Worm (Caenorhabditis elegans) whole organism, mixed stage, embryonic: ENCODE measurements around the gene emb-4.

ENCODE experiments used
- M03D4.4 ChIP-seq: sonication (generic microtip); optimal IDR thresholded peaks from 2 replicates; lab custom pipeline; 2017; ENCODE audit warnings: mild to moderate bottlenecking, missing genetic modification characterization, missing compliant biosample characterization
- bed-3 ChIP-seq: fragments of 200-800 bp; sonication (Bioruptor generic); optimal IDR thresholded peaks from 3 replicates; lab custom pipeline; 2018; ENCODE audit warnings: mild to moderate bottlenecking, missing genetic modification characterization, moderate library complexity, missing compliant biosample characterization
- blmp-1 ChIP-seq: fragments of 150-350 bp; optimal IDR thresholded peaks from 2 replicates; lab custom pipeline; 2014; ENCODE audit warnings: missing biosample characterization, missing genetic modification characterization
- ceh-39 ChIP-seq: fragments of 150-350 bp; optimal IDR thresholded peaks from 2 replicates; lab custom pipeline; 2014; ENCODE audit warnings: missing biosample characterization, missing genetic modification characterization
- ceh-43 ChIP-seq: fragments of 200-800 bp; sonication (Bioruptor generic); optimal IDR thresholded peaks from 2 replicates; lab custom pipeline; 2018; ENCODE audit warnings: mild to moderate bottlenecking, missing genetic modification characterization, moderate library complexity, missing compliant biosample characterization
- ceh-83 ChIP-seq: fragments of 200-800 bp; sonication (Bioruptor generic); optimal IDR thresholded peaks from 2 replicates; lab custom pipeline; 2018; ENCODE audit warnings: mild to moderate bottlenecking, missing genetic modification characterization, missing compliant biosample characterization
- ces-1 ChIP-seq: fragments of 150-350 bp; optimal IDR thresholded peaks from 2 replicates; lab custom pipeline; 2014; ENCODE audit warnings: missing biosample characterization, missing genetic modification reagents, missing genetic modification characterization
- cnd-1 ChIP-seq: fragments of 200-800 bp; sonication (Bioruptor generic); optimal IDR thresholded peaks from 2 replicates; lab custom pipeline; 2018; ENCODE audit warnings: mild to moderate bottlenecking, missing genetic modification characterization, missing compliant biosample characterization
- drap-1 ChIP-seq: fragments of 200-800 bp; sonication (Bioruptor generic); optimal IDR thresholded peaks from 3 replicates; lab custom pipeline; 2018; ENCODE audit warnings: mild to moderate bottlenecking, missing genetic modification characterization, missing compliant biosample characterization
- elt-1 ChIP-seq: sonication (generic microtip); optimal IDR thresholded peaks from 2 replicates; lab custom pipeline; 2017; ENCODE audit warnings: missing genetic modification characterization, mild to moderate bottlenecking, missing compliant biosample characterization, antibody characterized with exemption, moderate library complexity, borderline replicate concordance; ENCODE audit not compliant: insufficient read depth
- flh-1 ChIP-seq: fragments of 200-800 bp; sonication (Bioruptor generic); optimal IDR thresholded peaks from 2 replicates; lab custom pipeline; 2018; ENCODE audit warnings: mild to moderate bottlenecking, missing genetic modification characterization, moderate library complexity, missing compliant biosample characterization
- ham-2 ChIP-seq: fragments of 200-800 bp; sonication (Bioruptor generic); optimal IDR thresholded peaks from 2 replicates; lab custom pipeline; 2018; ENCODE audit warnings: mild to moderate bottlenecking, missing genetic modification characterization, missing compliant biosample characterization
- hlh-1 ChIP-seq: fragments of 150-350 bp; optimal IDR thresholded peaks from 2 replicates; lab custom pipeline; 2014; ENCODE audit warnings: missing biosample characterization, missing genetic modification reagents, missing genetic modification characterization
- lin-13 ChIP-seq: fragments of 150-350 bp; optimal IDR thresholded peaks from 2 replicates; lab custom pipeline; 2014; ENCODE audit warnings: missing biosample characterization, missing genetic modification characterization
- lin-32 ChIP-seq: fragments of 200-800 bp; sonication (Bioruptor generic); optimal IDR thresholded peaks from 2 replicates; lab custom pipeline; 2018; ENCODE audit warnings: mild to moderate bottlenecking, missing genetic modification characterization, missing compliant biosample characterization
- mab-5 ChIP-seq: fragments of 150-350 bp; optimal IDR thresholded peaks from 2 replicates; lab custom pipeline; 2014; ENCODE audit warnings: missing biosample characterization, missing genetic modification characterization
- mep-1 ChIP-seq: fragments of 150-350 bp; optimal IDR thresholded peaks from 2 replicates; lab custom pipeline; 2017; ENCODE audit warnings: missing biosample characterization, missing genetic modification reagents, missing genetic modification characterization, inconsistent platforms
- mls-2 ChIP-seq: sonication (generic microtip); optimal IDR thresholded peaks from 2 replicates; lab custom pipeline; 2016; ENCODE audit warnings: mild to moderate bottlenecking, missing genetic modification characterization, moderate library complexity, missing compliant biosample characterization
- nhr-12 ChIP-seq: fragments of 150-350 bp; optimal IDR thresholded peaks from 2 replicates; lab custom pipeline; 2014; ENCODE audit warnings: missing biosample characterization, missing genetic modification characterization
- nhr-2 ChIP-seq: fragments of 150-350 bp; optimal IDR thresholded peaks from 2 replicates; lab custom pipeline; 2014; ENCODE audit warnings: missing biosample characterization, missing genetic modification characterization
- nhr-237 ChIP-seq: fragments of 150-350 bp; optimal IDR thresholded peaks from 2 replicates; lab custom pipeline; 2014; ENCODE audit warnings: missing biosample characterization, missing genetic modification characterization
- nhr-28 ChIP-seq: fragments of 150-350 bp; optimal IDR thresholded peaks from 2 replicates; lab custom pipeline; 2014; ENCODE audit warnings: missing biosample characterization, missing genetic modification characterization
- pha-4 ChIP-seq: fragments of 150-350 bp; optimal IDR thresholded peaks from 2 replicates; lab custom pipeline; 2018; ENCODE audit warnings: missing biosample characterization, missing genetic modification reagents, missing genetic modification characterization
- sem-2 ChIP-seq: fragments of 200-800 bp; sonication (Bioruptor generic); optimal IDR thresholded peaks from 2 replicates; lab custom pipeline; 2018; ENCODE audit warnings: mild to moderate bottlenecking, missing genetic modification characterization, missing compliant biosample characterization
- snpc-4 ChIP-seq: fragments of 150-350 bp; optimal IDR thresholded peaks from 2 replicates; lab custom pipeline; 2014; ENCODE audit warnings: missing biosample characterization, missing genetic modification characterization
- sptf-1 ChIP-seq: sonication (generic microtip); optimal IDR thresholded peaks from 2 replicates; lab custom pipeline; 2017; ENCODE audit warnings: mild to moderate bottlenecking, missing genetic modification characterization, moderate library complexity, missing compliant biosample characterization
- tbx-8 ChIP-seq: fragments of 200-800 bp; sonication (Bioruptor generic); optimal IDR thresholded peaks from 2 replicates; lab custom pipeline; 2018; ENCODE audit warnings: mild to moderate bottlenecking, missing genetic modification characterization, moderate library complexity, missing compliant biosample characterization
- unc-120 ChIP-seq: sonication (generic microtip); optimal IDR thresholded peaks from 2 replicates; lab custom pipeline; 2017; ENCODE audit warnings: missing genetic modification characterization, missing compliant biosample characterization; ENCODE audit not compliant: poor library complexity, severe bottlenecking
- unc-39 ChIP-seq: fragments of 150-350 bp; optimal IDR thresholded peaks from 2 replicates; lab custom pipeline; 2014; ENCODE audit warnings: missing biosample characterization, missing genetic modification characterization
- unc-62 ChIP-seq: fragments of 150-350 bp; optimal IDR thresholded peaks from 2 replicates; lab custom pipeline; 2014; ENCODE audit warnings: missing biosample characterization, missing genetic modification reagents, missing genetic modification characterization
- zip-8 ChIP-seq: fragments of 150-350 bp; optimal IDR thresholded peaks from 2 replicates; lab custom pipeline; 2014; ENCODE audit warnings: missing biosample characterization, missing genetic modification characterization

Gene emb-4

DNA sequence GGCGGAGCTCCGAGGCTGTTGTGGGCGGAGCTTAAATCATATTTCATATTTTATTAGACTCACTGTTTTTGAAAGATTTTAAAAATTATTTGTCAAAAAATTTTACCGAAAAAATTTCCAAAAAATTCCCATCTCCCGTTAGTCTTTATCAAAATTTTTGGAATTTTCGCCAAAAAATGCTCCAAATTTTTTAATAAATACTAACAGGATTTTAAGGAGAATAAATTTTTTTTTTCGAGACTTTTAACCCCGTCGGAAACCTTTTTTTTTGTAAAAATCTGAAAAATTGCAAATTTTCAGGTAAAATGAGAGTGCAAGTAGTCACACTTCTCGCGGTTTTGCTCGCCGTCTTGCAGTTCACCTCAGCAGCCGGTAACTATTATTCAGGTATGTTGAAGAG, 8.7 kb upstream of the emb-4 start, which contains the start of gene mihp-2:
Gene mihp-2, plus strand, starts transcription at position 301 of the 400 bp plus-strand sequence.
- TF ChIP-seq hlh-1 (tag; lab: Kevin White, UChicago) (no peak), unc-62 (GFP tag; lab: Kevin White, UChicago) (no peak), blmp-1 (no peak), unc-39 (tag; lab: Kevin White, UChicago) (no peak), nhr-12 (tag; lab: Kevin White, UChicago) (no peak)

- no peak for TF ChIP-seq ham-2 (GFP tag; lab: Kevin White, UChicago)
- no peak for TF ChIP-seq bed-3
- no peak for TF ChIP-seq ceh-43
- no peak for TF ChIP-seq nhr-28 (tag; lab: Kevin White, UChicago)
- TF ChIP-seq nhr-12 (tag; lab: Kevin White, UChicago) = no peak
- TF ChIP-seq ceh-39 (tag; lab: Kevin White, UChicago) = no peak
- TF ChIP-seq tbx-8 = no peak
Measured at ce11 chrV:18901530-18901929, 6.8 kb upstream of the emb-4 start.

DNA sequence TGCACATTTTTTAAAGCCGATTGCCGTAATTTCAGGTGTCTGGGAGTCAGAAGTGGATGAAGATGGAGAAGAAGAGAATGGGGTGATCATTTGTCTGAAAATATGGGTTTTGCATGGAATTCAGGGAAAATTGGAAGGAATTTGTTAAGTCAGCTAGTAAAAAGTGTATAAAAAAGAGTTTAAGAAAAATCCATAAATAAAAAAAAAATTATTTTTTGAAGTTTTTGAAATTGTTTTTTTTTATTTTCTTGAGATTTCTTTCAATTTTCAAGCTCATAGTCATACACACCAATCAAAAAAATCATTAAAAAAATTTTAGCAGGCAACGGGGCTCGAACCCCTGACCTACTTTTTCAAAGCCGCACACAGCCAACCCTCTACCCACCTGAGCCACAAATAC, 5.7 kb upstream of the emb-4 start, which contains the start of gene nhr-243:
Gene nhr-243, minus strand, starts transcription at position 101 of the 400 bp plus-strand sequence.
- TF ChIP-seq unc-39 (tag; lab: Kevin White, UChicago) (no peak), nhr-12 (tag; lab: Kevin White, UChicago) (no peak), snpc-4 (tag; lab: Kevin White, UChicago) (no peak), sptf-1 (no peak), pha-4 (no peak), bed-3 (no peak), nhr-2 (tag; lab: Kevin White, UChicago) (no peak), cnd-1 (no peak), ham-2 (GFP tag; lab: Kevin White, UChicago) (no peak), unc-120 (tag; lab: Kevin White, UChicago) (no peak), M03D4.4 (no peak), tbx-8 (no peak), ceh-43 (no peak), mls-2 (no peak), mep-1 (tag; lab: Kevin White, UChicago) (no peak), lin-13 (tag; lab: Kevin White, UChicago) (no peak), zip-8 (tag; lab: Kevin White, UChicago) (no peak)

DNA sequence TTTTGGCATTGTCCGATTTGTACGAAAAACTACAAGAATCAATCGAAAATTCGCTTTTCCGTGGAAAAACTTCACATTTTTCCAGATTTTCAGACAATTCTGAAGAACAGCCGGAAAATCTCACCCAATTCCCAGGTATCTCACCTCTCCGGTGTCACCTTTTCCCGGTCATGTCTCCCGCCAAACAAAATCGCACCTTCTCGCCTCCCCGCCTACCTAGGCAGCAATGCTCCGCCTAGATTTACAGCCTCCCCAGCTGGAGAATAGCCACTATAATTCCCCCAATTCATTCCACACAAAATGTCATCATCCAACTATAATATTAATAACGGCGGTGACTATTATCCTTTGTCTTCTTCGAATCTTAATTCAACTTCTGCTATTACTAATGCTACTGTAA, 20.9 kb downstream of the emb-4 start, which contains the start of gene ceh-51:
Gene ceh-51, plus strand, starts transcription at position 301 of the 400 bp plus-strand sequence.
- TF ChIP-seq pha-4 (no peak), nhr-28 (tag; lab: Kevin White, UChicago) (no peak)

DNA sequence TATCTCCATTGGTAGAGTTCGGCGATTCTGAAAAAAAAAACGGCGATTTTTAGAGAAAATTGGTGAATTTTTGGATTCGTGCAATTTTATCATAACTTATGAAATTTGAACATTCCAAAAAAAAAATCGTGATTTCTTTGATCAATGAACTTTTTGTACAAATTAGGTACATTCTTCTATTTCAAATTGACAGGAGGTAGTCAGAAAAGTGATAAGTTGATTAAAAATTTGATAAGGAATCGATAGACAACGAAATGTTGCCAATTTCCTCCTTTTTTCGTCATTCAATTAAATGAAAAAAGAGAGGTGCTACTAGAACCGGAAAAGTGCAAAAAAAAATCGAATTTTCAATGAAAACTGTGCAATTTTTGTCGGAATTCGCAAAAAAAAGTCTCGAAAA, 23.8 kb downstream of the emb-4 start:
- TF ChIP-seq M03D4.4 (no peak), sem-2 (GFP tag; lab: Kevin White, UChicago) (no peak)

- TF ChIP-seq elt-1 (tag; lab: Kevin White, UChicago) (no peak), ceh-83 (GFP tag; lab: Kevin White, UChicago) (no peak), mab-5 (tag; lab: Kevin White, UChicago) (no peak), nhr-237 (no peak), zip-8 (tag; lab: Kevin White, UChicago) (no peak), snpc-4 (tag; lab: Kevin White, UChicago) (no peak), unc-62 (GFP tag; lab: Kevin White, UChicago) (no peak), nhr-12 (tag; lab: Kevin White, UChicago) (no peak), flh-1 (GFP tag; lab: Kevin White, UChicago) (no peak), hlh-1 (tag; lab: Kevin White, UChicago) (no peak), M03D4.4 (no peak), drap-1 (GFP tag; lab: Kevin White, UChicago) (no peak), ces-1 (GFP tag; lab: Kevin White, UChicago) (no peak), ham-2 (GFP tag; lab: Kevin White, UChicago) (no peak), lin-32 (GFP tag; lab: Kevin White, UChicago) (no peak), blmp-1 (no peak), ceh-43 (no peak)
Measured at ce11 chrV:18868517-18868916, 26.3 kb downstream of the emb-4 start.
